Fruit fly (Drosophila melanogaster): ENCODE measurements around the gene CG14234.

dm6 chrX:19762167-19762566 is 26.8 kb downstream of the CG14234 start:
- TF ChIP-seq h (optimal IDR thresholded peaks at IDR 0.05) (no peak), Sin3A (optimal IDR thresholded peaks at IDR 0.05) (no peak), Myc (optimal IDR thresholded peaks at IDR 0.05) (no peak), ttk (optimal IDR thresholded peaks at IDR 0.05) (no peak), psq (optimal IDR thresholded peaks at IDR 0.05) (no peak), insv (optimal IDR thresholded peaks at IDR 0.05) (no peak)

Measured in Kc167 (cell line).